Worm (Caenorhabditis elegans) whole organism, midembryonic: Measurements from ENCODE around the gene acdh-8.

Experiments used
- flt-1 ChIP-seq: fragments of 200-800 bp; sonication (Bioruptor generic); IDR thresholded peaks from 2 replicates; pipeline ENCODE4 v1.3.6; 2022; ENCODE audit warnings: missing genetic modification characterization, missing compliant biosample characterization
- med-1 ChIP-seq: sonication (generic microtip); optimal IDR thresholded peaks from 2 replicates; lab custom pipeline; 2017; ENCODE audit warnings: missing genetic modification characterization, mild to moderate bottlenecking, missing compliant biosample characterization, antibody characterized with exemption, missing genetic modification reagents; ENCODE audit not compliant: insufficient read depth
- ref-1 ChIP-seq: fragments of 200-800 bp; sonication (Bioruptor generic); conservative IDR thresholded peaks from 2 replicates; pipeline ENCODE4 v1.3.6; 2022; ENCODE audit warnings: missing genetic modification reagents, missing genetic modification characterization, missing compliant biosample characterization
- tab-1 ChIP-seq: fragments of 200-800 bp; sonication (Bioruptor generic); IDR thresholded peaks from 2 replicates; pipeline ENCODE4 v1.3.6; 2022; ENCODE audit warnings: missing genetic modification characterization, missing compliant biosample characterization
- ztf-23 ChIP-seq: fragments of 200-800 bp; sonication (Bioruptor generic); IDR thresholded peaks from 2 replicates; pipeline ENCODE4 v1.3.6; 2022; ENCODE audit warnings: missing genetic modification reagents, missing genetic modification characterization, missing compliant biosample characterization
- ztf-29 ChIP-seq: fragments of 200-800 bp; sonication (Bioruptor generic); IDR thresholded peaks from 2 replicates; pipeline ENCODE4 v1.3.6; 2022; ENCODE audit warnings: missing genetic modification reagents, missing genetic modification characterization, missing compliant biosample characterization

- TF ChIP-seq med-1 (GFP tag; lab: Kevin White, UChicago), result no peak
- no peak for TF ChIP-seq flt-1 (GFP tag; lab: Robert Waterston, UW)
- TF ChIP-seq ztf-23 (GFP tag; lab: Robert Waterston, UW), result no peak
- no peak for TF ChIP-seq ztf-29
- no peak for TF ChIP-seq tab-1 (GFP tag; lab: Robert Waterston, UW)
- TF ChIP-seq ref-1 (GFP tag; lab: Robert Waterston, UW), result no peak
Measured at ce11 chrII:5751353-5751752, 42.9 kb upstream of the acdh-8 start.
